Fruit fly (Drosophila melanogaster): Measurements from ENCODE around the gene Tmem43.

The Tmem43 gene

dm6 chr3L:7863766-7864305 lies 51.1 kb downstream of the Tmem43 start (continued):
- TF ChIP-seq gfzf (GFP tag; optimal IDR thresholded peaks at IDR 0.05): no peak
- peak; percentile 41 for TF ChIP-seq CG15514 (GFP tag; optimal IDR thresholded peaks at IDR 0.05)
- no peak for TF ChIP-seq nerfin-2 (GFP tag; IDR thresholded peaks at IDR 0.05; ENCODE audit: partially characterized antibody)
- peak; percentile 42 for TF ChIP-seq CG6683 (GFP tag; optimal IDR thresholded peaks at IDR 0.05)
- peak; percentile 39 for TF ChIP-seq CG13424 (tag; optimal IDR thresholded peaks at IDR 0.05)
- TF ChIP-seq Dip3 (GFP tag; optimal IDR thresholded peaks at IDR 0.05): peak; percentile 47
- TF ChIP-seq odd (GFP tag; optimal IDR thresholded peaks at IDR 0.05): peak; percentile 14
- TF ChIP-seq ash1 (GFP tag; optimal IDR thresholded peaks at IDR 0.05): no peak
- TF ChIP-seq CG12219 (GFP tag; optimal IDR thresholded peaks at IDR 0.05): peak; percentile 25
- TF ChIP-seq unpg (GFP tag; optimal IDR thresholded peaks at IDR 0.05): peak; percentile 73
- no peak for TF ChIP-seq sens-2 (GFP tag; IDR thresholded peaks at IDR 0.05)
- peak in 1 of 2 experiments; percentile 19 for TF ChIP-seq bsh (GFP tag; optimal IDR thresholded peaks at IDR 0.05)
- TF ChIP-seq Hr51 (GFP tag; optimal IDR thresholded peaks at IDR 0.05): peak in 1 of 2 experiments; percentile 66
- TF ChIP-seq Bdp1 (GFP tag; optimal IDR thresholded peaks at IDR 0.05): no peak
- no peak for TF ChIP-seq dati (GFP tag; IDR thresholded peaks at IDR 0.05)
- peak; percentile 30 for TF ChIP-seq CG1602 (GFP tag; optimal IDR thresholded peaks at IDR 0.05)
- TF ChIP-seq CG32532 (GFP tag; IDR thresholded peaks at IDR 0.05): peak; percentile 89
- TF ChIP-seq dm (GFP tag; optimal IDR thresholded peaks at IDR 0.05): no peak
- no peak for TF ChIP-seq luna (GFP tag; optimal IDR thresholded peaks at IDR 0.05)
- no peak for TF ChIP-seq CG7987 (GFP tag; optimal IDR thresholded peaks at IDR 0.05)
- TF ChIP-seq CG12104 (GFP tag; optimal IDR thresholded peaks at IDR 0.05): peak; percentile 35
- TF ChIP-seq maf-S (GFP tag; optimal IDR thresholded peaks at IDR 0.05): no peak
- no peak for TF ChIP-seq CG31365 (tag; optimal IDR thresholded peaks at IDR 0.05)
- TF ChIP-seq yki (optimal IDR thresholded peaks at IDR 0.05): no peak
- TF ChIP-seq CG2889 (GFP tag; IDR thresholded peaks at IDR 0.05): no peak
- peak; percentile 17; the same call in 1 of the 2 replicates for TF ChIP-seq CG10321 (GFP tag; IDR thresholded peaks at IDR 0.05)
- no peak for TF ChIP-seq CG14667 (GFP tag; IDR thresholded peaks at IDR 0.05)
- TF ChIP-seq B-H2 (GFP tag; optimal IDR thresholded peaks at IDR 0.05): peak; percentile 12
- peak; percentile 70 for TF ChIP-seq CG10209 (GFP tag; optimal IDR thresholded peaks at IDR 0.05)
- no peak for TF ChIP-seq tna (GFP tag; IDR thresholded peaks at IDR 0.05; ENCODE audit: partially characterized antibody)
- no peak for TF ChIP-seq CG16863 (GFP tag; optimal IDR thresholded peaks at IDR 0.05)
- TF ChIP-seq cwo (GFP tag; optimal IDR thresholded peaks at IDR 0.05): peak; percentile 89
- TF ChIP-seq Optix (GFP tag; IDR thresholded peaks at IDR 0.05): no peak
- TF ChIP-seq CG12942 (GFP tag; optimal IDR thresholded peaks at IDR 0.05): no peak
- peak; percentile 30 for TF ChIP-seq nau (GFP tag; optimal IDR thresholded peaks at IDR 0.05)
- no peak for TF ChIP-seq ewg (GFP tag; optimal IDR thresholded peaks at IDR 0.05)
- no peak for TF ChIP-seq CG12236 (GFP tag; optimal IDR thresholded peaks at IDR 0.05)
- TF ChIP-seq CG12659 (GFP tag; optimal IDR thresholded peaks at IDR 0.05): peak; percentile 71
- peak; percentile 32; the same call in 1 of the 2 replicates for TF ChIP-seq wor (GFP tag; IDR thresholded peaks at IDR 0.05)
- no peak for TF ChIP-seq CG1792 (GFP tag; optimal IDR thresholded peaks at IDR 0.05)
- no peak for TF ChIP-seq Neu2 (GFP tag; optimal IDR thresholded peaks at IDR 0.05; ENCODE audit: borderline replicate concordance)
- TF ChIP-seq CG7271 (tag; optimal IDR thresholded peaks at IDR 0.05): no peak
- TF ChIP-seq CG9817 (tag; optimal IDR thresholded peaks at IDR 0.05): peak; percentile 63
- peak; percentile 49; the same call in 1 of the 2 replicates for TF ChIP-seq Awh (GFP tag; IDR thresholded peaks at IDR 0.05)
- TF ChIP-seq scrt (GFP tag; optimal IDR thresholded peaks at IDR 0.05): peak; percentile 53
- no peak for TF ChIP-seq nerfin-1 (tag; optimal IDR thresholded peaks at IDR 0.05)
- TF ChIP-seq Ets97D (GFP tag; optimal IDR thresholded peaks at IDR 0.05): no peak
- peak; percentile 71 for TF ChIP-seq CG12391 (tag; optimal IDR thresholded peaks at IDR 0.05)
- no peak for TF ChIP-seq gcm (GFP tag; optimal IDR thresholded peaks at IDR 0.05)
